Worm (Caenorhabditis elegans) whole organism, young adult: ENCODE data around the gene ZK596.3.

Source experiments
- F33H1.4 ChIP-seq: fragments of 200-800 bp; sonication (Bioruptor generic); IDR thresholded peaks from 2 replicates; pipeline ENCODE4 v1.3.6; 2022; ENCODE audit warnings: missing genetic modification reagents, missing genetic modification characterization, missing compliant biosample characterization
- F37B4.10 ChIP-seq: fragments of 200-800 bp; sonication (Bioruptor generic); IDR thresholded peaks from 2 replicates; pipeline ENCODE4 v1.3.6; 2022; ENCODE audit warnings: missing genetic modification characterization, missing compliant biosample characterization
- F57C9.4 ChIP-seq: sonication (generic microtip); optimal IDR thresholded peaks from 2 replicates; lab custom pipeline; 2017; ENCODE audit warnings: mild to moderate bottlenecking, missing genetic modification characterization, missing compliant biosample characterization
- T07F8.4 ChIP-seq: sonication (generic microtip); optimal IDR thresholded peaks from 2 replicates; lab custom pipeline; 2016; ENCODE audit warnings: mild to moderate bottlenecking, missing genetic modification characterization, moderate library complexity, missing compliant biosample characterization
- akir-1 ChIP-seq: fragments of 200-800 bp; sonication (Bioruptor generic); optimal IDR thresholded peaks from 2 replicates; lab custom pipeline; 2018; ENCODE audit warnings: mild to moderate bottlenecking, missing genetic modification characterization, moderate library complexity, missing compliant biosample characterization
- ama-1 ChIP-seq, 3 experiments: fragments of 150-350 bp in 1 of 3; sonication (generic microtip) in 2 of 3; optimal IDR thresholded peaks; 2 replicates each; lab custom pipeline; 2014 to 2018; ENCODE audit warnings: missing biosample characterization in 2 of 3, missing genetic modification characterization in 2 of 3, missing genetic modification reagents in 2 of 3
- attf-5 ChIP-seq: fragments of 200-800 bp; sonication (Bioruptor generic); optimal IDR thresholded peaks from 2 replicates; lab custom pipeline; 2018; ENCODE audit warnings: mild to moderate bottlenecking, missing genetic modification characterization, missing compliant biosample characterization
- cebp-1 ChIP-seq, 2 experiments: fragments of 200-800 bp in 1 of 2; sonication (Bioruptor generic) in 1 of 2; sonication (generic microtip) in 1 of 2; IDR thresholded peaks in 1 of 2; optimal IDR thresholded peaks in 1 of 2; 2 replicates each; pipeline versions ENCODE4 v1.3.6 to Lab custom; 2017 to 2022; ENCODE audit warnings: missing compliant biosample characterization in 2 of 2, missing genetic modification characterization in 2 of 2, mild to moderate bottlenecking in 1 of 2, missing genetic modification reagents in 1 of 2, moderate library complexity in 1 of 2
- ceh-40 ChIP-seq: fragments of 200-800 bp; sonication (Bioruptor generic); IDR thresholded peaks from 2 replicates; pipeline ENCODE4 v1.3.6; 2022; ENCODE audit warnings: missing genetic modification characterization, missing compliant biosample characterization
- ceh-58 ChIP-seq: fragments of 200-800 bp; sonication (Bioruptor generic); IDR thresholded peaks from 2 replicates; pipeline ENCODE4 v1.3.6; 2022; ENCODE audit warnings: missing genetic modification characterization, missing compliant biosample characterization
- ceh-91 ChIP-seq: fragments of 200-800 bp; sonication (Bioruptor generic); IDR thresholded peaks from 2 replicates; pipeline ENCODE4 v1.3.6; 2022; ENCODE audit warnings: missing genetic modification reagents, missing genetic modification characterization, missing compliant biosample characterization
- dox-1 ChIP-seq: fragments of 200-800 bp; sonication (Bioruptor generic); IDR thresholded peaks from 2 replicates; pipeline ENCODE4 v1.3.6; 2022; ENCODE audit warnings: missing genetic modification reagents, missing genetic modification characterization, missing compliant biosample characterization
- efl-1 ChIP-seq: fragments of 150-350 bp; optimal IDR thresholded peaks from 2 replicates; lab custom pipeline; 2014; ENCODE audit warnings: missing biosample characterization, missing genetic modification reagents, missing genetic modification characterization
- egl-18 ChIP-seq: fragments of 200-800 bp; sonication (Bioruptor generic); IDR thresholded peaks from 2 replicates; pipeline ENCODE4 v1.3.6; 2022; ENCODE audit warnings: missing genetic modification reagents, missing genetic modification characterization, missing compliant biosample characterization
- ets-4 ChIP-seq: fragments of 200-800 bp; sonication (Bioruptor generic); optimal IDR thresholded peaks from 2 replicates; lab custom pipeline; 2018; ENCODE audit warnings: mild to moderate bottlenecking, missing genetic modification characterization, missing compliant biosample characterization
- fkh-3 ChIP-seq: sonication (generic microtip); optimal IDR thresholded peaks from 2 replicates; lab custom pipeline; 2016; ENCODE audit warnings: mild to moderate bottlenecking, missing genetic modification characterization, missing compliant biosample characterization
- hlh-12 ChIP-seq: sonication (generic microtip); optimal IDR thresholded peaks from 2 replicates; lab custom pipeline; 2016; ENCODE audit warnings: missing genetic modification characterization, missing compliant biosample characterization
- hlh-26 ChIP-seq: fragments of 200-800 bp; sonication (Bioruptor generic); conservative IDR thresholded peaks from 2 replicates; pipeline ENCODE4 v1.3.6; 2022; ENCODE audit warnings: missing genetic modification reagents, missing genetic modification characterization, missing compliant biosample characterization
- hmg-1.2 ChIP-seq: fragments of 200-800 bp; sonication (Bioruptor generic); IDR thresholded peaks from 2 replicates; pipeline ENCODE4 v1.3.6; 2022; ENCODE audit warnings: missing genetic modification reagents, missing genetic modification characterization, missing compliant biosample characterization
- let-607 ChIP-seq, 2 experiments: fragments of 200-800 bp in 1 of 2; sonication (Bioruptor generic) in 1 of 2; sonication (generic microtip) in 1 of 2; optimal IDR thresholded peaks; 2 replicates each; lab custom pipeline; 2016 to 2018; ENCODE audit warnings: mild to moderate bottlenecking in 2 of 2, missing compliant biosample characterization in 2 of 2, missing genetic modification characterization in 2 of 2, moderate library complexity in 2 of 2, missing genotype in 1 of 2
- lsl-1 ChIP-seq: fragments of 200-800 bp; sonication (Bioruptor generic); optimal IDR thresholded peaks from 2 replicates; lab custom pipeline; 2018; ENCODE audit warnings: mild to moderate bottlenecking, missing genetic modification characterization, moderate library complexity, missing compliant biosample characterization
- madf-6 ChIP-seq: fragments of 200-800 bp; sonication (Bioruptor generic); IDR thresholded peaks from 2 replicates; pipeline ENCODE4 v1.3.6; 2022; ENCODE audit warnings: missing genetic modification reagents, missing genetic modification characterization, missing compliant biosample characterization
- madf-8 ChIP-seq: fragments of 200-800 bp; sonication (Bioruptor generic); conservative IDR thresholded peaks from 2 replicates; pipeline ENCODE4 v1.3.6; 2022; ENCODE audit warnings: missing genetic modification reagents, missing genetic modification characterization, missing compliant biosample characterization
- mcd-1 ChIP-seq: fragments of 200-800 bp; sonication (Bioruptor generic); IDR thresholded peaks from 2 replicates; pipeline ENCODE4 v1.3.6; 2022; ENCODE audit warnings: missing genetic modification reagents, missing genetic modification characterization, missing compliant biosample characterization
- nfya-1 ChIP-seq: sonication (generic microtip); optimal IDR thresholded peaks from 2 replicates; lab custom pipeline; 2017; ENCODE audit warnings: antibody characterized with exemption, missing compliant biosample characterization, missing genetic modification characterization, borderline replicate concordance; ENCODE audit not compliant: insufficient read depth
- nfyb-1 ChIP-seq: fragments of 200-800 bp; sonication (Bioruptor generic); IDR thresholded peaks from 2 replicates; pipeline ENCODE4 v1.3.6; 2022; ENCODE audit warnings: missing genetic modification reagents, missing genetic modification characterization, missing compliant biosample characterization
- nhr-80 ChIP-seq: sonication (generic microtip); optimal IDR thresholded peaks from 2 replicates; lab custom pipeline; 2016; ENCODE audit warnings: missing genetic modification characterization, missing compliant biosample characterization
- nhr-90 ChIP-seq: sonication (generic microtip); optimal IDR thresholded peaks from 2 replicates; lab custom pipeline; 2016; ENCODE audit warnings: missing genotype, mild to moderate bottlenecking, missing genetic modification characterization, missing compliant biosample characterization
- pbrm-1 ChIP-seq: fragments of 200-800 bp; sonication (Bioruptor generic); IDR thresholded peaks from 2 replicates; pipeline ENCODE4 v1.3.6; 2022; ENCODE audit warnings: missing genetic modification reagents, missing genetic modification characterization, missing compliant biosample characterization
- rpc-1 ChIP-seq, 2 experiments: fragments of 150-350 bp in 1 of 2; sonication (generic microtip) in 1 of 2; optimal IDR thresholded peaks; 2 replicates each; lab custom pipeline; 2014 to 2018; ENCODE audit warnings: missing biosample characterization in 1 of 2, missing genetic modification characterization in 1 of 2, missing genetic modification reagents in 1 of 2, missing genotype in 1 of 2
- snpc-1.1 ChIP-seq: sonication (generic microtip); optimal IDR thresholded peaks from 2 replicates; lab custom pipeline; 2017; ENCODE audit warnings: missing genetic modification characterization, mild to moderate bottlenecking, missing compliant biosample characterization, antibody characterized with exemption, moderate library complexity, missing genotype, missing genetic modification reagents; ENCODE audit not compliant: insufficient read depth
- snpc-3.4 ChIP-seq: sonication (generic microtip); optimal IDR thresholded peaks from 2 replicates; lab custom pipeline; 2017; ENCODE audit warnings: missing genetic modification characterization, mild to moderate bottlenecking, missing compliant biosample characterization, antibody characterized with exemption, moderate library complexity, missing genotype, missing genetic modification reagents
- snpc-4 ChIP-seq, 5 experiments: fragments of 150-350 bp in 1 of 5; sonication (generic microtip) in 4 of 5; optimal IDR thresholded peaks; 2 replicates each; lab custom pipeline; 2014 to 2018; ENCODE audit warnings: missing genetic modification characterization in 5 of 5, missing biosample characterization in 3 of 5, antibody characterized with exemption in 2 of 5, mild to moderate bottlenecking in 2 of 5, missing compliant biosample characterization in 2 of 5, missing genotype in 2 of 5, moderate library complexity in 2 of 5, missing genetic modification reagents in 1 of 5
- xnd-1 ChIP-seq: sonication (generic microtip); optimal IDR thresholded peaks from 2 replicates; lab custom pipeline; 2016; ENCODE audit warnings: missing genotype, missing genetic modification reagents, missing genetic modification characterization, missing compliant biosample characterization
- zfh-2 ChIP-seq: fragments of 200-800 bp; sonication (Bioruptor generic); conservative IDR thresholded peaks from 2 replicates; pipeline ENCODE4 v1.3.6; 2022; ENCODE audit warnings: missing genetic modification reagents, missing genetic modification characterization, missing compliant biosample characterization
- ztf-18 ChIP-seq: sonication (generic microtip); optimal IDR thresholded peaks from 2 replicates; lab custom pipeline; 2016; ENCODE audit warnings: missing genotype, mild to moderate bottlenecking, missing genetic modification characterization, missing compliant biosample characterization
- ztf-28 ChIP-seq: fragments of 200-800 bp; sonication (Bioruptor generic); IDR thresholded peaks from 2 replicates; pipeline ENCODE4 v1.3.6; 2022; ENCODE audit warnings: missing genetic modification reagents, missing genetic modification characterization, missing compliant biosample characterization

The ZK596.3 gene

DNA sequence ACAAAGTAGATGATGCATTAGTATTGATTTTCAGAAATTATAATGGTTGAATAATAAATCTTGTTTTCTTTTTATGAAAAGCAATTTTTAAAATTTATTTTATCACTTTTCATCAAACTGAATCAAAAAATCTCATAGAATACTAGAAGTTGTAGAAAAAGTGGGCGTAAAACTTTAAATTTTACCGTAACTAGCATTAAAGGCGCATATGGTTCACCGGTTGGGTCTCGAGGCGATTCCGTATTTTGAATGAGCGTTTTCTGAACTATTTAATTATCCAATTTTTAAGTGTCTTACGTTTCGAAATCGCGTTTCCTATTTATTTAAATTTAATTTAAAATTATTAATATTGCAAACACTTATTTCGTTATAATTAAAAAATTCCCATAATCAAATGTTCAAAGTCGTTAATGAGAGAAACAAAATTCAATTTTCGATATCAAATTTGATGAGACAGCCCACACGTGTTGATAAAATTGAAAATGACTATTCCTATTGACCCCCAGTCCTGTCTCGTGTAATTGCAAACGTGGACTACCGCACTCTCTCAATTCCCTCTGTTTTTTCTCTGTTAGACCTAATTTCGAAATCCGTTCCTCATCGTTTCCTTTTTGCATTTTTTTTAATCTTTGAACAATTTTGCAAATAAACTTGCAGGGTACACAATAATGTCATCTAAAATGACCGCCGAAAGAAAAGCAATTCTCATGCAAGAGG lies 45.7 kb downstream of the ZK596.3 start, which contains the start of the genes T11G6.2 and hars-1:
T11G6.2 (minus strand) TSS at position 197 of the 717 bp plus-strand sequence.
hars-1 (plus strand) TSS at position 658 of the 717 bp plus-strand sequence.
- TF ChIP-seq pbrm-1 (GFP tag; lab: Robert Waterston, UW) (0 out of 2 replicates have a peak, but pooled peaks have one; percentile 18), efl-1 (GFP tag; lab: Kevin White, UChicago) (peak; percentile 49), cebp-1 (GFP tag; IDR thresholded peaks at IDR 0.05; lab: Robert Waterston, UW) (peak; percentile 67; the same call in 1 of the 2 replicates), cebp-1 (tag; optimal IDR thresholded peaks at IDR 0.05; lab: Kevin White, UChicago) (peak; percentile 85), madf-8 (GFP tag; lab: Robert Waterston, UW) (peak; percentile 97), F57C9.4 (no peak), let-607 (tag; optimal IDR thresholded peaks at IDR 0.05; lab: Kevin White, UChicago) (peak; percentile 35 to 78), snpc-4 (GFP tag; optimal IDR thresholded peaks at IDR 0.05; lab: Kevin White, UChicago) (no peak), snpc-4 (tag; optimal IDR thresholded peaks at IDR 0.05; lab: Kevin White, UChicago) (peak in 1 of 4 experiments; percentile 21), nhr-80 (peak; percentile 86), ztf-18 (tag; lab: Kevin White, UChicago) (peak; percentile 3), mcd-1 (peak; percentile 49; the same call in 1 of the 2 replicates), ceh-40 (no peak), snpc-1.1 (tag; lab: Kevin White, UChicago) (no peak), xnd-1 (tag; lab: Kevin White, UChicago) (peak; percentile 93), egl-18 (GFP tag; lab: Robert Waterston, UW) (no peak), snpc-3.4 (tag; lab: Kevin White, UChicago) (no peak), ets-4 (GFP tag; lab: Kevin White, UChicago) (no peak), madf-6 (GFP tag; lab: Robert Waterston, UW) (peak; percentile 99), akir-1 (GFP tag; lab: Kevin White, UChicago) (no peak), F33H1.4 (GFP tag; lab: Robert Waterston, UW) (peak; percentile 89), ceh-91 (GFP tag; lab: Robert Waterston, UW) (peak; percentile 53; the same call in 1 of the 2 replicates), attf-5 (GFP tag; lab: Kevin White, UChicago) (peak; percentile 69), zfh-2 (GFP tag; lab: Robert Waterston, UW) (no peak), dox-1 (GFP tag; lab: Robert Waterston, UW) (0 out of 2 replicates have a peak, but pooled peaks have one; percentile 48), ama-1 (optimal IDR thresholded peaks at IDR 0.05; lab: Kevin White, UChicago) (no peak), ama-1 (GFP tag; optimal IDR thresholded peaks at IDR 0.05; lab: Kevin White, UChicago) (no peak), lsl-1 (GFP tag; lab: Kevin White, UChicago) (peak; percentile 87), T07F8.4 (tag; lab: Kevin White, UChicago) (no peak)
- TF ChIP-seq, all 124 proteins: peak for 16

DNA sequence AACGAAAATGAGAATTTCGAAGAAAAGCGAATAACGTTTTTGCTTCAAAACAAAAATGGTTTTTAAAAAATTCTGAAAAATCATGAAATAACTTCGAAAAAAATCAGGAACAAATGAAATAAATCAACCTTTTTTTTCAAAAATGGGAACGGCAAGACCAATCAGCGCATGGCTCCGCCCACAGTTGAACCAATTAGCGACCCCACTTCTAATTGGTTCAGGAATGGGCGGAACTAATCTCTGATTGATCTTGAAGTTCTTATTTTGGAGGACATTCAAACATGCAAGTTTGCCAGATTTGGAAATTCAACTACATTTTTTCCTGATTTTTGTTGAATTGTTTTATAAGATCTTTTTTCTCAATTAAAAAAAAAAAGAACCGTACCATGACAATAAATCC lies 48.2 kb downstream of the ZK596.3 start:
- TF ChIP-seq fkh-3 (tag; lab: Kevin White, UChicago) = no peak
- peak; percentile 54; the same call in 1 of the 2 replicates for TF ChIP-seq nfyb-1
- TF ChIP-seq ceh-58 = no peak

DNA sequence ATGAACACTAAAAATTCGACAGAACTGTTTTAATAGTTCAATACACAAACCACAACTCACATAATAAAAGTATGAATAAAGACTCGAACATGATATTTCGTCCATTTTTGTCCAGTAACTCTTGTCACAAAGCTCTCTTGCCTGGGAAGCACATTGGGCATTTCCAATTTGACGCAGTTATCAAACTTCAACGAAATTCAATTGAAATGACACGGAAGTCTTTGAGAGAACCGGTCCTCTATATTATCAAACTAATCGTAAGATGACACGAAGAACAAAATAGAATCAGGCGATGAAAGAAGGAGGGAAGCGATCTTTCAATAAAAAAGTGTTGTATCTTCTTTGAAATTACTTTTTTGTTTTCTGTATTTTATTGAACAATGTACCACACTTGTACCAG lies 49.1 kb downstream of the ZK596.3 start, which contains the start of gene T11G6.3:
T11G6.3 (minus strand) TSS at position 189 of the 400 bp plus-strand sequence.
- TF ChIP-seq nhr-90 (tag; lab: Kevin White, UChicago) = no peak
- no peak for TF ChIP-seq hlh-12 (tag; lab: Kevin White, UChicago)
- TF ChIP-seq ztf-28 (GFP tag; lab: Robert Waterston, UW) = no peak
- no peak for TF ChIP-seq nfya-1 (tag; lab: Kevin White, UChicago)
- TF ChIP-seq F37B4.10 (GFP tag; lab: Robert Waterston, UW) = no peak
- TF ChIP-seq hmg-1.2 = no peak
- TF ChIP-seq hlh-26 = no peak
- TF ChIP-seq rpc-1 (optimal IDR thresholded peaks at IDR 0.05; lab: Kevin White, UChicago) = no peak
- no peak for TF ChIP-seq rpc-1 (tag; optimal IDR thresholded peaks at IDR 0.05; lab: Kevin White, UChicago)
